Worm (Caenorhabditis elegans) whole organism, late embryonic: ENCODE measurements around the gene C50F4.8.
A peak's percentile ranks its signal among the peaks of the same experiment; 100 is the strongest.

Experiments
- C08G9.2 ChIP-seq: sonication (generic microtip); optimal IDR thresholded peaks from 2 replicates; lab custom pipeline; 2016; ENCODE audit warnings: mild to moderate bottlenecking, missing genetic modification characterization, moderate library complexity, missing compliant biosample characterization
- C38D4.7 ChIP-seq: fragments of 200-800 bp; sonication (Bioruptor generic); optimal IDR thresholded peaks from 2 replicates; lab custom pipeline; 2018; ENCODE audit warnings: mild to moderate bottlenecking, missing genetic modification characterization, moderate library complexity, missing compliant biosample characterization
- F13H6.1 ChIP-seq: sonication (generic microtip); optimal IDR thresholded peaks from 2 replicates; lab custom pipeline; 2016; ENCODE audit warnings: missing genetic modification characterization, missing compliant biosample characterization
- K02D7.2 ChIP-seq: sonication (generic microtip); optimal IDR thresholded peaks from 2 replicates; lab custom pipeline; 2017; ENCODE audit warnings: mild to moderate bottlenecking, missing genetic modification characterization, missing compliant biosample characterization
- Y22D7AL.16 ChIP-seq: sonication (generic microtip); optimal IDR thresholded peaks from 2 replicates; lab custom pipeline; 2016; ENCODE audit warnings: missing genetic modification characterization, missing compliant biosample characterization
- ahr-1 ChIP-seq: sonication (generic microtip); optimal IDR thresholded peaks from 2 replicates; lab custom pipeline; 2016; ENCODE audit warnings: missing genetic modification characterization, missing compliant biosample characterization
- ceh-14 ChIP-seq: sonication (generic microtip); optimal IDR thresholded peaks from 2 replicates; lab custom pipeline; 2016; ENCODE audit warnings: missing genotype, missing genetic modification characterization, missing compliant biosample characterization
- ceh-18 ChIP-seq: sonication (generic microtip); optimal IDR thresholded peaks from 2 replicates; lab custom pipeline; 2016; ENCODE audit warnings: missing genetic modification characterization, missing compliant biosample characterization
- ceh-19 ChIP-seq: fragments of 200-800 bp; sonication (Bioruptor generic); optimal IDR thresholded peaks from 2 replicates; lab custom pipeline; 2018; ENCODE audit warnings: mild to moderate bottlenecking, missing genetic modification characterization, missing compliant biosample characterization
- ceh-2 ChIP-seq: sonication (generic microtip); optimal IDR thresholded peaks from 2 replicates; lab custom pipeline; 2016; ENCODE audit warnings: missing genotype, missing genetic modification characterization, missing compliant biosample characterization
- ceh-22 ChIP-seq: sonication (generic microtip); optimal IDR thresholded peaks from 2 replicates; lab custom pipeline; 2017; ENCODE audit warnings: missing biosample characterization, missing genetic modification characterization
- ceh-24 ChIP-seq: sonication (generic microtip); optimal IDR thresholded peaks from 2 replicates; lab custom pipeline; 2016; ENCODE audit warnings: mild to moderate bottlenecking, missing genetic modification characterization, missing compliant biosample characterization
- ceh-31 ChIP-seq: sonication (generic microtip); optimal IDR thresholded peaks from 2 replicates; lab custom pipeline; 2016; ENCODE audit warnings: missing genetic modification characterization, missing compliant biosample characterization
- ceh-34 ChIP-seq: sonication (generic microtip); optimal IDR thresholded peaks from 2 replicates; lab custom pipeline; 2016; ENCODE audit warnings: mild to moderate bottlenecking, missing genetic modification characterization, missing compliant biosample characterization
- ceh-45 ChIP-seq: fragments of 200-800 bp; sonication (Bioruptor generic); IDR thresholded peaks from 2 replicates; pipeline ENCODE4 v1.3.6; 2022; ENCODE audit warnings: missing genetic modification reagents, missing genetic modification characterization, missing compliant biosample characterization
- ceh-48 ChIP-seq: sonication (generic microtip); optimal IDR thresholded peaks from 2 replicates; lab custom pipeline; 2016; ENCODE audit warnings: missing genetic modification characterization, inconsistent platforms, missing compliant biosample characterization
- ceh-6 ChIP-seq: fragments of 200-800 bp; sonication (Bioruptor generic); optimal IDR thresholded peaks from 2 replicates; lab custom pipeline; 2018; ENCODE audit warnings: mild to moderate bottlenecking, missing genetic modification characterization, missing compliant biosample characterization
- che-1 ChIP-seq: sonication (generic microtip); optimal IDR thresholded peaks from 2 replicates; lab custom pipeline; 2016; ENCODE audit warnings: mild to moderate bottlenecking, missing genetic modification characterization, missing compliant biosample characterization
- dmd-4 ChIP-seq: sonication (generic microtip); optimal IDR thresholded peaks from 2 replicates; lab custom pipeline; 2016; ENCODE audit warnings: borderline replicate concordance, missing genetic modification characterization, missing compliant biosample characterization
- dve-1 ChIP-seq: sonication (generic microtip); optimal IDR thresholded peaks from 2 replicates; lab custom pipeline; 2017; ENCODE audit warnings: antibody characterized with exemption, mild to moderate bottlenecking, missing genetic modification characterization, missing compliant biosample characterization
- ets-4 ChIP-seq: sonication (generic microtip); optimal IDR thresholded peaks from 2 replicates; lab custom pipeline; 2016; ENCODE audit warnings: missing genetic modification characterization, missing compliant biosample characterization
- eyg-1 ChIP-seq: sonication (generic microtip); optimal IDR thresholded peaks from 2 replicates; lab custom pipeline; 2016; ENCODE audit warnings: missing genotype, missing genetic modification characterization, missing compliant biosample characterization
- fax-1 ChIP-seq: sonication (generic microtip); optimal IDR thresholded peaks from 2 replicates; lab custom pipeline; 2016; ENCODE audit warnings: missing genotype, missing genetic modification characterization, missing compliant biosample characterization
- fkh-6 ChIP-seq: sonication (generic microtip); optimal IDR thresholded peaks from 2 replicates; lab custom pipeline; 2016; ENCODE audit warnings: missing genetic modification characterization, missing compliant biosample characterization
- gmeb-2 ChIP-seq: sonication (generic microtip); optimal IDR thresholded peaks from 2 replicates; lab custom pipeline; 2016; ENCODE audit warnings: missing genetic modification characterization, inconsistent platforms, missing compliant biosample characterization
- hlh-8 ChIP-seq: sonication (generic microtip); optimal IDR thresholded peaks from 2 replicates; lab custom pipeline; 2016; ENCODE audit warnings: missing genotype, missing genetic modification characterization, missing compliant biosample characterization
- lim-6 ChIP-seq: sonication (generic microtip); optimal IDR thresholded peaks from 2 replicates; lab custom pipeline; 2016; ENCODE audit warnings: missing genetic modification characterization, missing compliant biosample characterization
- mec-3 ChIP-seq: sonication (generic microtip); optimal IDR thresholded peaks from 2 replicates; lab custom pipeline; 2016; ENCODE audit warnings: borderline replicate concordance, missing genetic modification characterization, missing compliant biosample characterization
- nfya-1 ChIP-seq: sonication (generic microtip); optimal IDR thresholded peaks from 2 replicates; lab custom pipeline; 2017; ENCODE audit warnings: missing genetic modification characterization, mild to moderate bottlenecking, missing compliant biosample characterization, antibody characterized with exemption, moderate library complexity
- nhr-11 ChIP-seq: fragments of 150-350 bp; optimal IDR thresholded peaks from 2 replicates; lab custom pipeline; 2014; ENCODE audit warnings: missing biosample characterization, missing genetic modification characterization
- odd-2 ChIP-seq: sonication (generic microtip); optimal IDR thresholded peaks from 2 replicates; lab custom pipeline; 2017; ENCODE audit warnings: antibody characterized with exemption, mild to moderate bottlenecking, missing genetic modification characterization, missing compliant biosample characterization
- pag-3 ChIP-seq: sonication (generic microtip); optimal IDR thresholded peaks from 2 replicates; lab custom pipeline; 2016; ENCODE audit warnings: missing compliant biosample characterization, missing genetic modification characterization, borderline replicate concordance
- pax-1 ChIP-seq: fragments of 150-350 bp; optimal IDR thresholded peaks from 2 replicates; lab custom pipeline; 2014; ENCODE audit warnings: missing biosample characterization, missing genetic modification characterization
- pqm-1 ChIP-seq: sonication (generic microtip); optimal IDR thresholded peaks from 2 replicates; lab custom pipeline; 2016; ENCODE audit warnings: missing genetic modification characterization, missing compliant biosample characterization
- pros-1 ChIP-seq: fragments of 150-350 bp; optimal IDR thresholded peaks from 2 replicates; lab custom pipeline; 2014; ENCODE audit warnings: missing biosample characterization, missing genetic modification reagents, missing genetic modification characterization
- ref-2 ChIP-seq: sonication (generic microtip); optimal IDR thresholded peaks from 2 replicates; lab custom pipeline; 2016; ENCODE audit warnings: missing genetic modification characterization, missing compliant biosample characterization
- rnt-1 ChIP-seq: sonication (generic microtip); optimal IDR thresholded peaks from 2 replicates; lab custom pipeline; 2016; ENCODE audit warnings: missing genetic modification characterization, missing compliant biosample characterization
- sox-2 ChIP-seq: fragments of 200-800 bp; sonication (Bioruptor generic); IDR thresholded peaks from 2 replicates; pipeline ENCODE4 v1.3.6; 2022; ENCODE audit warnings: missing genetic modification reagents, missing genetic modification characterization, missing compliant biosample characterization
- tbx-2 ChIP-seq: sonication (generic microtip); optimal IDR thresholded peaks from 2 replicates; lab custom pipeline; 2016; ENCODE audit warnings: missing genetic modification characterization, missing compliant biosample characterization
- tbx-7 ChIP-seq: sonication (generic microtip); optimal IDR thresholded peaks from 2 replicates; lab custom pipeline; 2016; ENCODE audit warnings: missing genotype, missing genetic modification characterization, missing compliant biosample characterization
- ttx-3 ChIP-seq: sonication (generic microtip); optimal IDR thresholded peaks from 2 replicates; lab custom pipeline; 2016; ENCODE audit warnings: missing genetic modification reagents, missing genetic modification characterization, missing compliant biosample characterization
- unc-3 ChIP-seq, 2 experiments: fragments of 200-800 bp in 1 of 2; sonication (Bioruptor generic) in 1 of 2; sonication (generic microtip) in 1 of 2; conservative IDR thresholded peaks in 1 of 2; optimal IDR thresholded peaks in 1 of 2; 2 replicates each; pipeline versions ENCODE4 v1.3.6 to Lab custom; 2016 to 2022; ENCODE audit warnings: missing compliant biosample characterization in 2 of 2, missing genetic modification characterization in 2 of 2, missing genetic modification reagents in 1 of 2
- unc-42 ChIP-seq: sonication (generic microtip); optimal IDR thresholded peaks from 2 replicates; lab custom pipeline; 2016; ENCODE audit warnings: missing genotype, missing genetic modification characterization, missing compliant biosample characterization
- unc-55 ChIP-seq: sonication (generic microtip); optimal IDR thresholded peaks from 2 replicates; lab custom pipeline; 2017; ENCODE audit warnings: missing biosample characterization, missing genetic modification reagents, missing genetic modification characterization
- ztf-16 ChIP-seq: sonication (generic microtip); optimal IDR thresholded peaks from 2 replicates; lab custom pipeline; 2017; ENCODE audit warnings: missing genetic modification characterization, missing compliant biosample characterization

Gene C50F4.8

DNA sequence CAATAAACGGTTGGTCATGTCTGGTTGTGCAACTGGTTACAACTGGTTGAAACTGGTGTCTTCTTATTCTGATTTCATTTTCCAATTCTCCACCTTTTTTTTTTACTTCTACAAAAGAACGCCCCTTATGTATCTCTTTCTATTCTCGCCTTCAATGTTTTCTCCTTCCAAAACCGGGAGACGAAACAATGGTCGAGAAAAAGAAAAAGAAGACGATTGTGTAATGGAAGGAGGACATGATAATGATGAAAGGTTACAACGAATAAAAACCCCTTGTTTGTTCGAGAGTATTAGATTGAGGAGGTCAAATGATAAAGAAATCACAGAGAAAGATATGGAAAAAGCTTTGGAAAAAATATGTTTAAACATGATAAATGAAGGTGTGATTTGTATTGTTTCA lies at the start of gene C50F4.8:
TSS of gene C50F4.8 (minus strand) at position 28 of the 400 bp plus-strand sequence.
- TF ChIP-seq fkh-6 (tag; lab: Kevin White, UChicago) = no peak
- TF ChIP-seq ceh-18 (tag; lab: Kevin White, UChicago) = no peak
- TF ChIP-seq pax-1 = no peak
- no peak for TF ChIP-seq ztf-16 (tag; lab: Kevin White, UChicago)
- TF ChIP-seq unc-42 (tag; lab: Kevin White, UChicago) = no peak
- no peak for TF ChIP-seq nhr-11 (tag; lab: Kevin White, UChicago)
- no peak for TF ChIP-seq unc-55
- no peak for TF ChIP-seq ceh-6 (GFP tag; lab: Kevin White, UChicago)
- no peak for TF ChIP-seq unc-3 (GFP tag; conservative IDR thresholded peaks at IDR 0.05; lab: Robert Waterston, UW)
- TF ChIP-seq unc-3 (tag; optimal IDR thresholded peaks at IDR 0.05; lab: Kevin White, UChicago) = no peak
- TF ChIP-seq K02D7.2 (tag; lab: Kevin White, UChicago) = no peak
- TF ChIP-seq ceh-2 (tag; lab: Kevin White, UChicago) = no peak
- no peak for TF ChIP-seq ceh-45
- TF ChIP-seq ceh-34 (tag; lab: Kevin White, UChicago) = no peak
- no peak for TF ChIP-seq ceh-24
- no peak for TF ChIP-seq rnt-1 (tag; lab: Kevin White, UChicago)
- no peak for TF ChIP-seq ceh-22 (tag; lab: Kevin White, UChicago)
- TF ChIP-seq mec-3 (tag; lab: Kevin White, UChicago) = no peak

DNA sequence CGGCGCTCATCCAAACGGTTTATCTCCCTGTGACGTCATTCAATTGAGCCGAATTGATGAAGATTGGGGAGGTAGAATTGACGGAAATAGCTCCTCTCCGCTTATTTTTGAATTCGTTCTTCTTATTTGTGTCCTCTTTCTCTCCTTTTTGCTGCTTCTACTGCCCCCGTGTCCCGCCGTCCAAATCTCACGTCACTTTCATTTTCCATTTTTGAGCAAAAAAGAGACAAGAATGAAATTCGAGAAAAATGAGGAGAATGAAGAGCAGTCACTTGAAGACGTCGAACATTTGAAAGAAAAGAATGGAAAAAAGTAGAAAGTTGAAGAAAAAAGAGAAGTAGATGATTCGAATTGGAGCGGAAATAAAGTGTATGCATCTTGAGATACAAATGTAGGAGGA lies 44.9 kb upstream of the C50F4.8 start:
- no peak for TF ChIP-seq dve-1
- TF ChIP-seq ceh-19 (GFP tag; lab: Kevin White, UChicago) = no peak
- TF ChIP-seq odd-2 (tag; lab: Kevin White, UChicago) = no peak
- TF ChIP-seq pros-1 (tag; lab: Kevin White, UChicago) = no peak
- TF ChIP-seq dmd-4 (tag; lab: Kevin White, UChicago) = no peak
- TF ChIP-seq gmeb-2 (tag; lab: Kevin White, UChicago) = no peak
- no peak for TF ChIP-seq pax-1
- TF ChIP-seq ceh-22 (tag; lab: Kevin White, UChicago) = no peak

DNA sequence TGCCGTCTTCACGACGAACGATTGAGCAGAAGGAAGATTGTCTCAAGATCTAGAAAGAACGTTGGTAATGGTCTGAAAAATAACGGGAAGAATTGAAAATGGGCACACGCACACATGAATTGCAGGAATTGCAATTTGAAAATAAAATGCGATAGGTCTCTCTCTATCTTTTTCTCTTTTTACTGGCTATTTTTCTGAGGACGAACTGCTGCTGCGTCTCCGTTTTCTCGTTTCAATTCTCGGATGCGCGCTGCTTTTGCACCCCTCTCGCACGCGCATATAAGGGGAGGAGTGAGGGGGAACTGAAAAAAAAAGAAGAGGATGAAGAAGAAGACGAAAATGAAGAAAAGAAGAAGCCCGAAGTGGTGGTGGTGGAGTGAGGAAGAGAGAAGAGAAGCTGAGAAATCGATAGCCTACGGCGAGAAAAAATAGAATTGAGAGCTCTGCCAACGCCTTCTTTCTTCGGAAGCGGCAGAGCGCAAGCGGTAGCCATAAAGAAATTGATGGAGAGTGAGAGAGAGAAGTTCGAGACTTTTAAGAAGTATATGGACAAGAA lies 43.0 kb upstream of the C50F4.8 start, which contains the start of gene rgef-1:
TSS of gene rgef-1 (minus strand) at position 51 of the 556 bp plus-strand sequence.
- TF ChIP-seq pros-1 (tag; lab: Kevin White, UChicago) = peak; percentile 17
- TF ChIP-seq unc-42 (tag; lab: Kevin White, UChicago) = peak; percentile 87
- no peak for TF ChIP-seq F13H6.1 (tag; lab: Kevin White, UChicago)
- TF ChIP-seq ceh-34 (tag; lab: Kevin White, UChicago) = peak; percentile 37
- TF ChIP-seq nfya-1 (tag; lab: Kevin White, UChicago) = peak; percentile 47
- TF ChIP-seq ceh-14 = peak; percentile 76
- TF ChIP-seq rnt-1 (tag; lab: Kevin White, UChicago) = no peak
- TF ChIP-seq K02D7.2 (tag; lab: Kevin White, UChicago) = no peak
- peak; percentile 59 for TF ChIP-seq tbx-2 (tag; lab: Kevin White, UChicago)
- peak; percentile 33 for TF ChIP-seq C08G9.2
- peak; percentile 44 for TF ChIP-seq ceh-19 (GFP tag; lab: Kevin White, UChicago)
- TF ChIP-seq che-1 (tag; lab: Kevin White, UChicago) = no peak
- TF ChIP-seq ceh-48 (tag; lab: Kevin White, UChicago) = peak; percentile 89
- no peak for TF ChIP-seq eyg-1 (tag; lab: Kevin White, UChicago)
- no peak for TF ChIP-seq nhr-11 (tag; lab: Kevin White, UChicago)
- TF ChIP-seq hlh-8 = no peak
- no peak for TF ChIP-seq sox-2
- TF ChIP-seq ceh-18 (tag; lab: Kevin White, UChicago) = peak; percentile 44
- TF ChIP-seq ref-2 (tag; lab: Kevin White, UChicago) = peak; percentile 20
- peak; percentile 85 for TF ChIP-seq ceh-31

DNA sequence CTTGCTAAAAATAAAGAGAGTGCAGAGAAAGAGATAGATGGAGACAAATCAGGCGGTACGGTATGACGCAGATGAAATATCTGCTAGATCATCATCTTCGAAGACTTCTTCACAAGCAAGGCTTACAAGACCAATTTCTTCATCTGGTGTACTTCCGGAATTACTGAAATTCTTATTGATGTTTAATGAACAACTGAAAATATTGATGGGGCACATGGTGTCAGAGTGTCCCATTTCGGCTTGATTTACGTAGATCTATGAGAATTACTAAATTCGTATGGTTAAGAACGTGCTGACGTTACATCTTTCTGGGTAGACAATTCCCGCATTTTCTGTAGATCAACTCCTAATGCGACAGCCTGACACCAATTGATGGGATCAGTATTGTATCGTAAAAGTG lies 38.0 kb upstream of the C50F4.8 start:
- no peak for TF ChIP-seq Y22D7AL.16 (tag; lab: Kevin White, UChicago)
- no peak for TF ChIP-seq ets-4 (tag; lab: Kevin White, UChicago)
- no peak for TF ChIP-seq ref-2 (tag; lab: Kevin White, UChicago)
- TF ChIP-seq fax-1 (tag; lab: Kevin White, UChicago) = no peak
- no peak for TF ChIP-seq C38D4.7
- TF ChIP-seq lim-6 (tag; lab: Kevin White, UChicago) = no peak
- no peak for TF ChIP-seq rnt-1 (tag; lab: Kevin White, UChicago)
- no peak for TF ChIP-seq ceh-18 (tag; lab: Kevin White, UChicago)
- no peak for TF ChIP-seq pag-3 (tag; lab: Kevin White, UChicago)
- no peak for TF ChIP-seq ttx-3 (tag; lab: Kevin White, UChicago)
- TF ChIP-seq ceh-31 = no peak
- no peak for TF ChIP-seq ceh-45
- no peak for TF ChIP-seq ahr-1 (tag; lab: Kevin White, UChicago)
- no peak for TF ChIP-seq nhr-11 (tag; lab: Kevin White, UChicago)
- no peak for TF ChIP-seq tbx-7 (tag; lab: Kevin White, UChicago)
- no peak for TF ChIP-seq pqm-1
- TF ChIP-seq mec-3 (tag; lab: Kevin White, UChicago) = no peak
